Fruit fly (Drosophila melanogaster): ENCODE measurements around the gene Acp26Ab.

DNA sequence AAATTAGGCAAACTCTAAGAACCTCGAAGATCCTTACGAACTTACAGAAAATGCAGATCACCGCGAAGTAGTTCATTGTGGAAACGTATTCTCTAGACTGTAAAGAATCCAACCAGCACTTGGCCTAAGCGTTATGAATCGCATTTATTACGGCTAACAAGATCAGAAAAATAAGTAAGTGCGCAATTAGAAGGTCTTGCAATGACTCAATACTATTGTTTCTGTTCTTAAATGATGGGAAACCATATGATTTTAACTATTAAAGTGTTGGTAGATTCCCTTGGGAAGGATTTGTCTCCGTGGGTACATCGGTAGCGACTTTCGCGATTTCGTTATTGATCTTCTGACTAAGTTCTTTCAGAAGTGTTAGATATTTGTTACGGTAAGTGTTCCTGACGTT is at the start of gene Acp26Ab:
- no peak for TF ChIP-seq topi (GFP tag; optimal IDR thresholded peaks at IDR 0.05)
- no peak for TF ChIP-seq CG8319 (GFP tag; optimal IDR thresholded peaks at IDR 0.05)

Data from whole organism, prepupa.